Worm (Caenorhabditis elegans): ENCODE data around the gene F07H5.13.

The F07H5.13 gene

ce11 chrII:8787376-8787775, 3.0 kb upstream of the F07H5.13 start (continued):
- TF ChIP-seq hlh-26 (GFP tag; conservative IDR thresholded peaks at IDR 0.05) (no peak), hsf-1 (GFP tag; IDR thresholded peaks at IDR 0.05) (no peak), ceh-100 (GFP tag; IDR thresholded peaks at IDR 0.05) (no peak), F49E8.2 (tag; optimal IDR thresholded peaks at IDR 0.05; ENCODE audit: insufficient read depth) (no peak), aptf-3 (GFP tag; IDR thresholded peaks at IDR 0.05) (no peak), somi-1 (GFP tag; optimal IDR thresholded peaks at IDR 0.05) (peak; percentile 74), cebp-1 (GFP tag; IDR thresholded peaks at IDR 0.05) (peak; percentile 60), cebp-1 (tag; optimal IDR thresholded peaks at IDR 0.05) (peak; percentile 87), T07F8.4 (tag; optimal IDR thresholded peaks at IDR 0.05) (no peak), sdz-38 (tag; optimal IDR thresholded peaks at IDR 0.05) (no peak), C06A6.2 (GFP tag; conservative IDR thresholded peaks at IDR 0.05) (peak; percentile 75), Y53F4B.3 (GFP tag; IDR thresholded peaks at IDR 0.05) (no peak), zim-3 (tag; optimal IDR thresholded peaks at IDR 0.05) (no peak), mxl-1 (tag; optimal IDR thresholded peaks at IDR 0.05) (no peak), dpff-1 (tag; optimal IDR thresholded peaks at IDR 0.05) (no peak), hmg-1.2 (GFP tag; IDR thresholded peaks at IDR 0.05) (peak; percentile 92), lsy-27 (tag; optimal IDR thresholded peaks at IDR 0.05; ENCODE audit: borderline replicate concordance, insufficient read depth) (no peak), lin-26 (GFP tag; IDR thresholded peaks at IDR 0.05) (no peak), Y53G8AR.9 (GFP tag; conservative IDR thresholded peaks at IDR 0.05) (peak; percentile 66), cebp-2 (GFP tag; IDR thresholded peaks at IDR 0.05) (no peak), F37B4.10 (GFP tag; IDR thresholded peaks at IDR 0.05) (no peak), unc-62 (GFP tag; optimal IDR thresholded peaks at IDR 0.05) (no peak), F57A8.1 (GFP tag; optimal IDR thresholded peaks at IDR 0.05) (no peak), snpc-1.3 (tag; optimal IDR thresholded peaks at IDR 0.05; ENCODE audit: insufficient read depth) (no peak), attf-3 (GFP tag; conservative IDR thresholded peaks at IDR 0.05) (no peak), sea-2 (GFP tag; IDR thresholded peaks at IDR 0.05) (no peak), T26A5.8 (tag; optimal IDR thresholded peaks at IDR 0.05) (no peak), nhr-120 (GFP tag; IDR thresholded peaks at IDR 0.05) (no peak), rec-8 (tag; optimal IDR thresholded peaks at IDR 0.05) (no peak), ceh-27 (GFP tag; optimal IDR thresholded peaks at IDR 0.05) (peak; percentile 94), madf-8 (GFP tag; conservative IDR thresholded peaks at IDR 0.05) (no peak), ceh-58 (GFP tag; IDR thresholded peaks at IDR 0.05) (no peak), repo-1 (tag; optimal IDR thresholded peaks at IDR 0.05) (peak; percentile 51), him-1 (tag; optimal IDR thresholded peaks at IDR 0.05) (no peak), F55B11.4 (tag; optimal IDR thresholded peaks at IDR 0.05; ENCODE audit: borderline replicate concordance, insufficient read depth) (no peak), nhr-90 (tag; optimal IDR thresholded peaks at IDR 0.05) (peak; percentile 14), hlh-12 (tag; optimal IDR thresholded peaks at IDR 0.05) (no peak), ztf-6 (GFP tag; IDR thresholded peaks at IDR 0.05) (no peak), attf-5 (GFP tag; optimal IDR thresholded peaks at IDR 0.05) (peak; percentile 85), nfyb-1 (GFP tag; IDR thresholded peaks at IDR 0.05) (peak; percentile 91), bed-1 (GFP tag; IDR thresholded peaks at IDR 0.05) (no peak), madf-3 (GFP tag; IDR thresholded peaks at IDR 0.05) (peak; percentile 83), pha-4 (tag; optimal IDR thresholded peaks at IDR 0.05) (peak; percentile 98), B0336.3 (GFP tag; IDR thresholded peaks at IDR 0.05) (peak; percentile 86), ztf-26 (tag; optimal IDR thresholded peaks at IDR 0.05) (peak; percentile 44)
